Worm (Caenorhabditis elegans) whole organism, young adult: Measurements from ENCODE around the gene Y41C4A.32.
A peak's percentile ranks its signal among the peaks of the same experiment; 100 is the strongest.

ENCODE experiments used
- B0035.1 ChIP-seq: sonication (generic microtip); optimal IDR thresholded peaks from 2 replicates; lab custom pipeline; 2016; ENCODE audit warnings: missing genetic modification characterization, mild to moderate bottlenecking, missing compliant biosample characterization, missing genotype, missing genetic modification reagents
- B0261.1 ChIP-seq: sonication (generic microtip); optimal IDR thresholded peaks from 2 replicates; lab custom pipeline; 2016; ENCODE audit warnings: mild to moderate bottlenecking, missing genetic modification characterization, moderate library complexity, missing compliant biosample characterization
- C06A6.2 ChIP-seq: fragments of 200-800 bp; sonication (Bioruptor generic); conservative IDR thresholded peaks from 2 replicates; pipeline ENCODE4 v1.3.6; 2022; ENCODE audit warnings: missing genetic modification characterization, missing compliant biosample characterization
- D2030.7 ChIP-seq: fragments of 200-800 bp; sonication (Bioruptor generic); IDR thresholded peaks from 2 replicates; pipeline ENCODE4 v1.3.6; 2022; ENCODE audit warnings: missing genetic modification reagents, missing genetic modification characterization, missing compliant biosample characterization
- F52B5.7 ChIP-seq: sonication (generic microtip); optimal IDR thresholded peaks from 2 replicates; lab custom pipeline; 2016; ENCODE audit warnings: mild to moderate bottlenecking, missing genetic modification characterization, missing compliant biosample characterization
- K12H6.12 ChIP-seq: fragments of 200-800 bp; sonication (Bioruptor generic); optimal IDR thresholded peaks from 2 replicates; lab custom pipeline; 2018; ENCODE audit warnings: mild to moderate bottlenecking, missing genetic modification characterization, missing compliant biosample characterization
- T26A5.8 ChIP-seq: sonication (generic microtip); optimal IDR thresholded peaks from 2 replicates; lab custom pipeline; 2016; ENCODE audit warnings: missing genetic modification characterization, missing compliant biosample characterization
- Y79H2A.3 ChIP-seq: fragments of 200-800 bp; sonication (Bioruptor generic); conservative IDR thresholded peaks from 2 replicates; pipeline ENCODE4 v1.3.6; 2022; ENCODE audit warnings: missing genetic modification reagents, missing genetic modification characterization, missing compliant biosample characterization
- Y95B8A.8 ChIP-seq: fragments of 200-800 bp; sonication (Bioruptor generic); IDR thresholded peaks from 2 replicates; pipeline ENCODE4 v1.3.6; 2022; ENCODE audit warnings: missing genetic modification reagents, missing genetic modification characterization, missing compliant biosample characterization
- akir-1 ChIP-seq: fragments of 200-800 bp; sonication (Bioruptor generic); optimal IDR thresholded peaks from 2 replicates; lab custom pipeline; 2018; ENCODE audit warnings: mild to moderate bottlenecking, missing genetic modification characterization, moderate library complexity, missing compliant biosample characterization
- aptf-3 ChIP-seq: fragments of 200-800 bp; sonication (Bioruptor generic); IDR thresholded peaks from 2 replicates; pipeline ENCODE4 v1.3.6; 2022; ENCODE audit warnings: missing genetic modification characterization, missing compliant biosample characterization
- attf-5 ChIP-seq: fragments of 200-800 bp; sonication (Bioruptor generic); optimal IDR thresholded peaks from 2 replicates; lab custom pipeline; 2018; ENCODE audit warnings: mild to moderate bottlenecking, missing genetic modification characterization, missing compliant biosample characterization
- attf-6 ChIP-seq: fragments of 200-800 bp; sonication (Bioruptor generic); IDR thresholded peaks from 2 replicates; pipeline ENCODE4 v1.3.6; 2022; ENCODE audit warnings: missing genetic modification reagents, missing genetic modification characterization, missing compliant biosample characterization
- cebp-1 ChIP-seq, 2 experiments: fragments of 200-800 bp in 1 of 2; sonication (Bioruptor generic) in 1 of 2; sonication (generic microtip) in 1 of 2; IDR thresholded peaks in 1 of 2; optimal IDR thresholded peaks in 1 of 2; 2 replicates each; pipeline versions ENCODE4 v1.3.6 to Lab custom; 2017 to 2022; ENCODE audit warnings: missing compliant biosample characterization in 2 of 2, missing genetic modification characterization in 2 of 2, mild to moderate bottlenecking in 1 of 2, missing genetic modification reagents in 1 of 2, moderate library complexity in 1 of 2
- ceh-27 ChIP-seq: fragments of 200-800 bp; sonication (Bioruptor generic); optimal IDR thresholded peaks from 2 replicates; lab custom pipeline; 2018; ENCODE audit warnings: mild to moderate bottlenecking, missing genetic modification characterization, moderate library complexity, missing compliant biosample characterization
- die-1 ChIP-seq: sonication (generic microtip); optimal IDR thresholded peaks from 2 replicates; lab custom pipeline; 2016; ENCODE audit warnings: missing genotype, mild to moderate bottlenecking, missing genetic modification characterization, missing compliant biosample characterization
- dox-1 ChIP-seq: fragments of 200-800 bp; sonication (Bioruptor generic); IDR thresholded peaks from 2 replicates; pipeline ENCODE4 v1.3.6; 2022; ENCODE audit warnings: missing genetic modification reagents, missing genetic modification characterization, missing compliant biosample characterization
- dpff-1 ChIP-seq: sonication (generic microtip); optimal IDR thresholded peaks from 2 replicates; lab custom pipeline; 2017; ENCODE audit warnings: mild to moderate bottlenecking, missing genetic modification characterization, missing compliant biosample characterization
- efl-1 ChIP-seq: fragments of 150-350 bp; optimal IDR thresholded peaks from 2 replicates; lab custom pipeline; 2014; ENCODE audit warnings: missing biosample characterization, missing genetic modification reagents, missing genetic modification characterization
- egl-18 ChIP-seq: fragments of 200-800 bp; sonication (Bioruptor generic); IDR thresholded peaks from 2 replicates; pipeline ENCODE4 v1.3.6; 2022; ENCODE audit warnings: missing genetic modification reagents, missing genetic modification characterization, missing compliant biosample characterization
- egl-44 ChIP-seq: fragments of 200-800 bp; sonication (Bioruptor generic); IDR thresholded peaks from 2 replicates; pipeline ENCODE4 v1.3.6; 2022; ENCODE audit warnings: missing genetic modification reagents, missing genetic modification characterization, missing compliant biosample characterization
- egrh-3 ChIP-seq: fragments of 200-800 bp; sonication (Bioruptor generic); IDR thresholded peaks from 2 replicates; pipeline ENCODE4 v1.3.6; 2022; ENCODE audit warnings: missing genetic modification reagents, missing genetic modification characterization, missing compliant biosample characterization
- hsf-1 ChIP-seq: fragments of 200-800 bp; sonication (Bioruptor generic); IDR thresholded peaks from 2 replicates; pipeline ENCODE4 v1.3.6; 2022; ENCODE audit warnings: missing genetic modification reagents, missing genetic modification characterization, missing compliant biosample characterization
- lin-26 ChIP-seq: fragments of 200-800 bp; sonication (Bioruptor generic); IDR thresholded peaks from 2 replicates; pipeline ENCODE4 v1.3.6; 2022; ENCODE audit warnings: missing genetic modification reagents, missing genetic modification characterization, missing compliant biosample characterization
- lin-35 ChIP-seq, 3 experiments: fragments of 150-350 bp in 2 of 3; sonication (generic microtip) in 1 of 3; optimal IDR thresholded peaks; 2 replicates each; lab custom pipeline; 2014 to 2018; ENCODE audit warnings: missing biosample characterization in 3 of 3, missing genetic modification characterization in 3 of 3, missing genetic modification reagents in 3 of 3
- madf-6 ChIP-seq: fragments of 200-800 bp; sonication (Bioruptor generic); IDR thresholded peaks from 2 replicates; pipeline ENCODE4 v1.3.6; 2022; ENCODE audit warnings: missing genetic modification reagents, missing genetic modification characterization, missing compliant biosample characterization
- mcd-1 ChIP-seq: fragments of 200-800 bp; sonication (Bioruptor generic); IDR thresholded peaks from 2 replicates; pipeline ENCODE4 v1.3.6; 2022; ENCODE audit warnings: missing genetic modification reagents, missing genetic modification characterization, missing compliant biosample characterization
- nhr-80 ChIP-seq: sonication (generic microtip); optimal IDR thresholded peaks from 2 replicates; lab custom pipeline; 2016; ENCODE audit warnings: missing genetic modification characterization, missing compliant biosample characterization
- pbrm-1 ChIP-seq: fragments of 200-800 bp; sonication (Bioruptor generic); IDR thresholded peaks from 2 replicates; pipeline ENCODE4 v1.3.6; 2022; ENCODE audit warnings: missing genetic modification reagents, missing genetic modification characterization, missing compliant biosample characterization
- sdz-38 ChIP-seq: sonication (generic microtip); optimal IDR thresholded peaks from 2 replicates; lab custom pipeline; 2016; ENCODE audit warnings: missing genotype, missing genetic modification characterization, missing compliant biosample characterization
- tbp1 ChIP-seq: fragments of 200-800 bp; sonication (Bioruptor generic); optimal IDR thresholded peaks from 2 replicates; lab custom pipeline; 2018; ENCODE audit warnings: mild to moderate bottlenecking, missing genetic modification characterization, missing compliant biosample characterization
- tlf-1 ChIP-seq: fragments of 200-800 bp; sonication (Bioruptor generic); optimal IDR thresholded peaks from 2 replicates; lab custom pipeline; 2018; ENCODE audit warnings: mild to moderate bottlenecking, missing genetic modification characterization, missing compliant biosample characterization
- unc-130 ChIP-seq: sonication (generic microtip); optimal IDR thresholded peaks from 2 replicates; lab custom pipeline; 2016; ENCODE audit warnings: missing genetic modification reagents, missing genetic modification characterization, missing compliant biosample characterization
- zfh-2 ChIP-seq: fragments of 200-800 bp; sonication (Bioruptor generic); conservative IDR thresholded peaks from 2 replicates; pipeline ENCODE4 v1.3.6; 2022; ENCODE audit warnings: missing genetic modification reagents, missing genetic modification characterization, missing compliant biosample characterization
- ztf-3 ChIP-seq: fragments of 200-800 bp; sonication (Bioruptor generic); optimal IDR thresholded peaks from 2 replicates; lab custom pipeline; 2018; ENCODE audit warnings: mild to moderate bottlenecking, missing genetic modification characterization, missing compliant biosample characterization

Y41C4A.32 gene

ce11 chrIII:11698569-11698968 is 22.9 kb upstream of the Y41C4A.32 start, which contains the start of gene Y41C4A.7:
Gene Y41C4A.7, plus strand, starts transcription at chrIII:11698869.
- TF ChIP-seq akir-1 (GFP tag; lab: Kevin White, UChicago) (no peak), Y95B8A.8 (GFP tag; lab: Robert Waterston, UW) (no peak), ceh-27 (GFP tag; lab: Kevin White, UChicago) (no peak), efl-1 (GFP tag; lab: Kevin White, UChicago) (no peak), F52B5.7 (tag; lab: Kevin White, UChicago) (no peak), hsf-1 (GFP tag; lab: Robert Waterston, UW) (no peak), madf-6 (GFP tag; lab: Robert Waterston, UW) (no peak), dox-1 (GFP tag; lab: Robert Waterston, UW) (no peak), tlf-1 (GFP tag; lab: Kevin White, UChicago) (no peak), lin-35 (GFP tag; optimal IDR thresholded peaks at IDR 0.05; lab: Kevin White, UChicago) (no peak), pbrm-1 (GFP tag; lab: Robert Waterston, UW) (no peak), mcd-1 (GFP tag; lab: Robert Waterston, UW) (no peak), attf-5 (GFP tag; lab: Kevin White, UChicago) (no peak), B0261.1 (tag; lab: Kevin White, UChicago) (no peak), cebp-1 (GFP tag; IDR thresholded peaks at IDR 0.05; lab: Robert Waterston, UW) (no peak), cebp-1 (tag; optimal IDR thresholded peaks at IDR 0.05; lab: Kevin White, UChicago) (no peak), ztf-3 (GFP tag; lab: Kevin White, UChicago) (no peak), nhr-80 (no peak), T26A5.8 (tag; lab: Kevin White, UChicago) (no peak), tbp1 (GFP tag; lab: Kevin White, UChicago) (no peak)

ce11 chrIII:11699959-11700358 is 21.5 kb upstream of the Y41C4A.32 start, which contains the start of gene pqn-84:
Gene pqn-84, plus strand, starts transcription at chrIII:11700259.
- no peak for TF ChIP-seq F52B5.7 (tag; lab: Kevin White, UChicago)
- TF ChIP-seq K12H6.12 (tag; lab: Kevin White, UChicago), result no peak
- no peak for TF ChIP-seq C06A6.2 (GFP tag; lab: Robert Waterston, UW)
- TF ChIP-seq sdz-38 (tag; lab: Kevin White, UChicago), result no peak
- TF ChIP-seq egl-18 (GFP tag; lab: Robert Waterston, UW), result no peak
- no peak for TF ChIP-seq aptf-3
- no peak for TF ChIP-seq egl-44
- TF ChIP-seq die-1, result no peak

ce11 chrIII:11701863-11702262 is 19.6 kb upstream of the Y41C4A.32 start:
- peak; percentile 58 for TF ChIP-seq dpff-1
- TF ChIP-seq egrh-3 (GFP tag; lab: Robert Waterston, UW), result peak; percentile 98
- TF ChIP-seq zfh-2 (GFP tag; lab: Robert Waterston, UW), result peak; percentile 96
- peak; percentile 33; the same call in 1 of the 2 replicates for TF ChIP-seq dox-1 (GFP tag; lab: Robert Waterston, UW)
- TF ChIP-seq attf-6 (GFP tag; lab: Robert Waterston, UW), result no peak
- TF ChIP-seq D2030.7 (GFP tag; lab: Robert Waterston, UW), result 0 out of 2 replicates have a peak, but pooled peaks have one; percentile 9
- TF ChIP-seq Y79H2A.3 (GFP tag; lab: Robert Waterston, UW), result no peak
- TF ChIP-seq, all 124 proteins: peak for 5

- TF ChIP-seq B0035.1 (tag; lab: Kevin White, UChicago), result no peak
- peak; percentile 81 for TF ChIP-seq zfh-2 (GFP tag; lab: Robert Waterston, UW)
- TF ChIP-seq unc-130 (GFP tag; lab: Kevin White, UChicago), result no peak
- 0 out of 2 replicates have a peak, but pooled peaks have one; percentile 14 for TF ChIP-seq lin-26 (GFP tag; lab: Robert Waterston, UW)
- TF ChIP-seq egrh-3 (GFP tag; lab: Robert Waterston, UW), result peak; percentile 52; the same call in 1 of the 2 replicates
These were observed 18.3 kb upstream of the Y41C4A.32 start for ce11 chrIII:11703006-11703775.
